Fruit fly (Drosophila melanogaster) S2 (cell line): ENCODE results near the gene CG9673.

Source experiments
- CG8478 ChIP-seq: fragments of >200 bp; optimal IDR thresholded peaks from 2 replicates; lab custom pipeline; 2018
- CTCF ChIP-seq, 2 experiments: fragments of >200 bp; optimal IDR thresholded peaks; 2 replicates each; lab custom pipeline; 2018

DNA sequence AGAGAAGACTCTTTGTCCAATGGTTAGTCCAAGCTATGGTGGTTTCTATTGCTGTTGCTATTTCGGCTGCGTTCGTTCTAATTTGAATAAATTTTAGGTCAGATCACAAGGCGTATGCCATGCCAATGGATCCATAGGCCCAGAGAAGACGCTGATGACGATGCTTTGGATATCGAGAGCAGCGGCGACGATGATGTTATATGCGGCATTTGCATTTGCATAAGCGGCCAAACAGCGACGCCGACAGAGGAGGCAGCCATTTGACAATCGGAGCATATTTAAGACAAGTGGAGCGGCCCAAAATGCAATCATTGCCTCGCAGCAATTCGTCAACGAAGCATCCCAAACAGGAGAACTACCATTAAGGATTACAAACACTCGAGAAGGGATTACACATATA is 31.0 kb upstream of the CG9673 start, which contains the start of gene TwdlY:
- TF ChIP-seq CTCF (optimal IDR thresholded peaks at IDR 0.05; lab: Kevin White, UChicago) (no peak), CG8478 (lab: Kevin White, UChicago) (no peak)
